Fruit fly (Drosophila melanogaster) whole organism, embryonic: ENCODE data around the gene CG6432.

ENCODE experiments used
- ATbp ChIP-seq: fragments of 200-800 bp; sonication (Bioruptor generic); optimal IDR thresholded peaks from 2 replicates; lab custom pipeline; 2017; ENCODE audit warnings: missing biosample characterization, mild to moderate bottlenecking, missing genetic modification characterization, missing genetic modification reagents
- Bdp1 ChIP-seq: fragments of 200-800 bp; sonication (Bioruptor generic); optimal IDR thresholded peaks from 3 replicates; lab custom pipeline; 2016; ENCODE audit warnings: missing biosample characterization, missing genetic modification characterization
- Blimp-1 ChIP-seq: fragments of 200-800 bp; sonication (Bioruptor generic); optimal IDR thresholded peaks from 3 replicates; lab custom pipeline; 2018; ENCODE audit warnings: missing biosample characterization, missing genetic modification characterization, mild to moderate bottlenecking, moderate library complexity, missing genetic modification reagents
- CG12299 ChIP-seq: fragments of 200-800 bp; sonication (Bioruptor generic); optimal IDR thresholded peaks from 2 replicates; lab custom pipeline; 2018; ENCODE audit warnings: missing biosample characterization, mild to moderate bottlenecking, missing genetic modification characterization
- CG12942 ChIP-seq: fragments of 200-800 bp; sonication (Bioruptor generic); optimal IDR thresholded peaks from 3 replicates; lab custom pipeline; 2016; ENCODE audit warnings: missing biosample characterization, missing genetic modification characterization
- CG13775 ChIP-seq: fragments of 200-800 bp; sonication (Bioruptor generic); optimal IDR thresholded peaks from 3 replicates; lab custom pipeline; 2017; ENCODE audit warnings: missing biosample characterization, mild to moderate bottlenecking, missing genetic modification characterization
- CG1603 ChIP-seq: fragments of 200-800 bp; sonication (Bioruptor generic); optimal IDR thresholded peaks from 2 replicates; lab custom pipeline; 2019; ENCODE audit warnings: missing biosample characterization, mild to moderate bottlenecking, missing genetic modification characterization, moderate library complexity
- CG17829 ChIP-seq: fragments of 200-800 bp; optimal IDR thresholded peaks from 2 replicates; lab custom pipeline; 2019; ENCODE audit warnings: missing biosample characterization, mild to moderate bottlenecking, missing genetic modification characterization, moderate library complexity
- CG17912 ChIP-seq: fragments of 200-800 bp; sonication (Bioruptor generic); optimal IDR thresholded peaks from 2 replicates; lab custom pipeline; 2018; ENCODE audit warnings: missing biosample characterization, mild to moderate bottlenecking, missing genetic modification characterization
- CG2202 ChIP-seq: fragments of 200-800 bp; sonication (Bioruptor generic); optimal IDR thresholded peaks from 2 replicates; lab custom pipeline; 2018; ENCODE audit warnings: missing biosample characterization, mild to moderate bottlenecking, missing genetic modification characterization
- CG3281 ChIP-seq: fragments of 200-800 bp; sonication (Bioruptor generic); optimal IDR thresholded peaks from 3 replicates; lab custom pipeline; 2017; ENCODE audit warnings: missing biosample characterization, mild to moderate bottlenecking, missing genetic modification characterization
- CG34422 ChIP-seq: fragments of 200-800 bp; sonication (Bioruptor generic); IDR thresholded peaks from 3 replicates; pipeline ENCODE4 v1.3.6; 2022; ENCODE audit warnings: missing biosample characterization, missing genetic modification characterization
- CG4360 ChIP-seq: fragments of 200-800 bp; sonication (Bioruptor generic); IDR thresholded peaks from 2 replicates; pipeline ENCODE4 v1.3.6; 2022; ENCODE audit warnings: missing biosample characterization, missing genetic modification characterization
- CG4820 ChIP-seq: fragments of 200-800 bp; sonication (Bioruptor generic); optimal IDR thresholded peaks from 3 replicates; lab custom pipeline; 2016; ENCODE audit warnings: missing biosample characterization, missing genetic modification characterization
- CG6683 ChIP-seq: fragments of 200-800 bp; sonication (Bioruptor generic); optimal IDR thresholded peaks from 2 replicates; lab custom pipeline; 2017; ENCODE audit warnings: missing biosample characterization, mild to moderate bottlenecking, missing genetic modification characterization, missing genetic modification reagents
- CG7357 ChIP-seq: fragments of 200-800 bp; sonication (Bioruptor generic); IDR thresholded peaks from 3 replicates; pipeline ENCODE4 v1.3.6; 2022; ENCODE audit warnings: missing biosample characterization, missing genetic modification characterization
- CG7372 ChIP-seq: fragments of 200-800 bp; sonication (Bioruptor generic); IDR thresholded peaks from 2 replicates; pipeline ENCODE4 v1.3.6; 2022; ENCODE audit warnings: missing biosample characterization, missing genetic modification characterization
- CG7556 ChIP-seq: fragments of 200-800 bp; sonication (Bioruptor generic); optimal IDR thresholded peaks from 2 replicates; lab custom pipeline; 2017; ENCODE audit warnings: missing biosample characterization, mild to moderate bottlenecking, missing genetic modification characterization
- CG8359 ChIP-seq: fragments of 200-800 bp; sonication (Bioruptor generic); optimal IDR thresholded peaks from 2 replicates; lab custom pipeline; 2017; ENCODE audit warnings: missing biosample characterization, mild to moderate bottlenecking, missing genetic modification characterization, borderline replicate concordance
- CG9437 ChIP-seq: fragments of 200-800 bp; sonication (Bioruptor generic); optimal IDR thresholded peaks from 2 replicates; lab custom pipeline; 2018; ENCODE audit warnings: missing biosample characterization, mild to moderate bottlenecking, missing genetic modification characterization
- D19B ChIP-seq: fragments of 200-800 bp; sonication (Bioruptor generic); optimal IDR thresholded peaks from 2 replicates; lab custom pipeline; 2017; ENCODE audit warnings: missing biosample characterization, mild to moderate bottlenecking, missing genetic modification characterization
- Dad ChIP-seq: fragments of 200-800 bp; sonication (Bioruptor generic); optimal IDR thresholded peaks from 3 replicates; lab custom pipeline; 2016; ENCODE audit warnings: missing biosample characterization, missing genetic modification characterization
- Dip3 ChIP-seq: fragments of 200-800 bp; sonication (Bioruptor generic); optimal IDR thresholded peaks from 3 replicates; lab custom pipeline; 2016; ENCODE audit warnings: missing biosample characterization, missing genetic modification characterization
- E2f2 ChIP-seq: fragments of 200-800 bp; sonication (Bioruptor generic); IDR thresholded peaks from 2 replicates; pipeline ENCODE4 v1.3.6; 2022; ENCODE audit warnings: missing biosample characterization, missing genetic modification characterization
- ERR ChIP-seq: fragments of 200-800 bp; sonication (Bioruptor generic); optimal IDR thresholded peaks from 2 replicates; lab custom pipeline; 2016; ENCODE audit warnings: missing biosample characterization, missing genetic modification characterization
- H15 ChIP-seq: fragments of 200-800 bp; sonication (Bioruptor generic); IDR thresholded peaks from 3 replicates; pipeline ENCODE4 v1.3.6; 2022; ENCODE audit warnings: missing biosample characterization, missing genetic modification characterization
- HmgD ChIP-seq: fragments of 200-800 bp; sonication (Bioruptor generic); optimal IDR thresholded peaks from 3 replicates; lab custom pipeline; 2016; ENCODE audit warnings: missing biosample characterization, missing genetic modification characterization
- HmgZ ChIP-seq: fragments of 200-800 bp; sonication (Bioruptor generic); optimal IDR thresholded peaks from 2 replicates; lab custom pipeline; 2018; ENCODE audit warnings: missing biosample characterization, mild to moderate bottlenecking, missing genetic modification characterization
- MBD-R2 ChIP-seq: fragments of 200-800 bp; sonication (Bioruptor generic); IDR thresholded peaks from 2 replicates; pipeline ENCODE4 v1.3.6; 2022; ENCODE audit warnings: missing biosample characterization, missing genetic modification characterization
- Max ChIP-seq: fragments of 200-800 bp; sonication (Bioruptor generic); optimal IDR thresholded peaks from 2 replicates; lab custom pipeline; 2016; ENCODE audit warnings: missing biosample characterization, mild to moderate bottlenecking, missing genetic modification characterization
- Optix ChIP-seq: fragments of 200-800 bp; sonication (Bioruptor generic); IDR thresholded peaks from 3 replicates; pipeline ENCODE4 v1.3.6; 2022; ENCODE audit warnings: missing biosample characterization, missing genetic modification characterization
- Scr ChIP-seq: fragments of 200-800 bp; sonication (Bioruptor generic); IDR thresholded peaks from 2 replicates; pipeline ENCODE4 v1.3.6; 2022; ENCODE audit warnings: missing biosample characterization, missing genetic modification characterization; ENCODE audit not compliant: partially characterized antibody
- Sox102F ChIP-seq: fragments of 200-800 bp; sonication (Bioruptor generic); optimal IDR thresholded peaks from 2 replicates; lab custom pipeline; 2018; ENCODE audit warnings: missing biosample characterization, mild to moderate bottlenecking, missing genetic modification characterization, moderate library complexity
- ci ChIP-seq: fragments of 200-800 bp; sonication (Bioruptor generic); IDR thresholded peaks from 3 replicates; pipeline ENCODE4 v1.3.6; 2022; ENCODE audit warnings: missing biosample characterization, missing genetic modification characterization
- dmrt11E ChIP-seq: fragments of 200-800 bp; sonication (Bioruptor generic); optimal IDR thresholded peaks from 3 replicates; lab custom pipeline; 2018; ENCODE audit warnings: missing biosample characterization, mild to moderate bottlenecking, missing genetic modification characterization, moderate library complexity
- emc ChIP-seq: fragments of 200-800 bp; sonication (Bioruptor generic); optimal IDR thresholded peaks from 2 replicates; lab custom pipeline; 2016; ENCODE audit warnings: missing biosample characterization, missing genetic modification characterization
- ems ChIP-seq: fragments of 200-800 bp; sonication (Bioruptor generic); optimal IDR thresholded peaks from 3 replicates; lab custom pipeline; 2016; ENCODE audit warnings: missing biosample characterization, missing genetic modification characterization
- gsb ChIP-seq: fragments of 200-800 bp; sonication (Bioruptor generic); IDR thresholded peaks from 2 replicates; pipeline ENCODE4 v1.3.6; 2022; ENCODE audit warnings: missing biosample characterization, missing genetic modification characterization
- jing ChIP-seq: fragments of 200-800 bp; sonication (Bioruptor generic); optimal IDR thresholded peaks from 2 replicates; lab custom pipeline; 2018; ENCODE audit warnings: missing biosample characterization, mild to moderate bottlenecking, missing genetic modification characterization
- jumu ChIP-seq: fragments of 200-800 bp; sonication (Bioruptor generic); optimal IDR thresholded peaks from 3 replicates; lab custom pipeline; 2016; ENCODE audit warnings: missing biosample characterization, missing genetic modification characterization
- ken ChIP-seq: fragments of 200-800 bp; sonication (Bioruptor generic); IDR thresholded peaks from 3 replicates; pipeline ENCODE4 v1.3.6; 2022; ENCODE audit warnings: missing biosample characterization, missing genetic modification characterization
- kni ChIP-seq: fragments of 200-800 bp; sonication (Bioruptor generic); optimal IDR thresholded peaks from 3 replicates; lab custom pipeline; 2017; ENCODE audit warnings: mild to moderate bottlenecking, missing biosample characterization, missing genetic modification reagents, missing genetic modification characterization
- lola ChIP-seq, 3 experiments: fragments of >200 bp in 2 of 3; fragments of 200-800 bp in 1 of 3; sonication (Bioruptor generic) in 1 of 3; optimal IDR thresholded peaks; 2 replicates each; lab custom pipeline; 2017 to 2019; ENCODE audit warnings: missing biosample characterization in 3 of 3, missing genetic modification characterization in 3 of 3, mild to moderate bottlenecking in 1 of 3, moderate library complexity in 1 of 3
- pb ChIP-seq: fragments of 200-800 bp; sonication (Bioruptor generic); optimal IDR thresholded peaks from 3 replicates; lab custom pipeline; 2016; ENCODE audit warnings: missing biosample characterization, missing genetic modification characterization
- phol ChIP-seq: fragments of 200-800 bp; sonication (Bioruptor generic); optimal IDR thresholded peaks from 3 replicates; lab custom pipeline; 2018; ENCODE audit warnings: missing biosample characterization, mild to moderate bottlenecking, missing genetic modification characterization, moderate library complexity
- rib ChIP-seq: fragments of 200-800 bp; sonication (Bioruptor generic); IDR thresholded peaks from 2 replicates; pipeline ENCODE4 v1.3.6; 2022; ENCODE audit warnings: missing biosample characterization, missing genetic modification characterization
- run ChIP-seq: fragments of 200-800 bp; sonication (Bioruptor generic); optimal IDR thresholded peaks from 3 replicates; lab custom pipeline; 2018; ENCODE audit warnings: missing biosample characterization, mild to moderate bottlenecking, missing genetic modification characterization
- sim ChIP-seq: fragments of 200-800 bp; sonication (Bioruptor generic); IDR thresholded peaks from 2 replicates; pipeline ENCODE4 v1.3.6; 2022; ENCODE audit warnings: missing biosample characterization, missing genetic modification characterization
- so ChIP-seq: fragments of 200-800 bp; sonication (Bioruptor generic); IDR thresholded peaks from 3 replicates; pipeline ENCODE4 v1.3.6; 2022; ENCODE audit warnings: missing biosample characterization, missing genetic modification characterization
- stwl ChIP-seq: fragments of 200-800 bp; sonication (Bioruptor generic); optimal IDR thresholded peaks from 3 replicates; lab custom pipeline; 2018; ENCODE audit warnings: missing biosample characterization, mild to moderate bottlenecking, missing genetic modification characterization, moderate library complexity
- vnd ChIP-seq: fragments of 200-800 bp; sonication (Bioruptor generic); IDR thresholded peaks from 3 replicates; pipeline ENCODE4 v1.3.6; 2022; ENCODE audit warnings: missing biosample characterization, missing genetic modification characterization; ENCODE audit not compliant: partially characterized antibody
- wdn ChIP-seq: fragments of 200-800 bp; sonication (Bioruptor generic); IDR thresholded peaks from 2 replicates; pipeline ENCODE4 v1.3.6; 2022; ENCODE audit warnings: missing biosample characterization, missing genetic modification characterization

Gene CG6432

dm6 chr3R:24298534-24298936 lies 38.2 kb upstream of the CG6432 start (continued):
- TF ChIP-seq gsb (GFP tag; lab: Robert Waterston, UW) (no peak), CG34422 (no peak), Dip3 (GFP tag; lab: Kevin White, UChicago) (no peak), lola (GFP tag; optimal IDR thresholded peaks at IDR 0.05; lab: Kevin White, UChicago) (peak in 1 of 3 experiments; percentile 25), D19B (GFP tag; lab: Kevin White, UChicago) (no peak), pb (no peak), MBD-R2 (no peak), Max (GFP tag; lab: Kevin White, UChicago) (peak; percentile 31), CG2202 (tag; lab: Kevin White, UChicago) (no peak), run (tag; lab: Kevin White, UChicago) (no peak), CG13775 (no peak), phol (tag; lab: Kevin White, UChicago) (peak; percentile 54), jumu (GFP tag; lab: Kevin White, UChicago) (no peak), stwl (tag; lab: Kevin White, UChicago) (no peak), rib (GFP tag; lab: Robert Waterston, UW) (no peak), ken (peak; percentile 44; the same call in 2 of the 3 replicates), CG3281 (GFP tag; lab: Kevin White, UChicago) (no peak), ATbp (peak; percentile 39), CG9437 (GFP tag; lab: Kevin White, UChicago) (peak; percentile 32), CG7556 (GFP tag; lab: Kevin White, UChicago) (peak; percentile 46), CG17829 (tag; lab: Kevin White, UChicago) (peak; percentile 28), CG6683 (GFP tag; lab: Kevin White, UChicago) (no peak), kni (GFP tag; lab: Kevin White, UChicago) (no peak), Dad (GFP tag; lab: Kevin White, UChicago) (no peak), vnd (GFP tag; lab: Robert Waterston, UW) (no peak), sim (GFP tag; lab: Robert Waterston, UW) (no peak), CG4360 (GFP tag; lab: Robert Waterston, UW) (no peak; the same call in none of the 2 replicates), ems (GFP tag; lab: Kevin White, UChicago) (no peak), H15 (GFP tag; lab: Robert Waterston, UW) (no peak), CG17912 (GFP tag; lab: Kevin White, UChicago) (no peak), CG1603 (tag; lab: Kevin White, UChicago) (peak; percentile 26), CG12942 (peak; percentile 7), CG7357 (GFP tag; lab: Robert Waterston, UW) (no peak), so (GFP tag; lab: Robert Waterston, UW) (no peak), Bdp1 (no peak), Scr (GFP tag; lab: Robert Waterston, UW) (no peak), CG4820 (GFP tag; lab: Kevin White, UChicago) (no peak), CG7372 (no peak), ci (GFP tag; lab: Robert Waterston, UW) (peak; percentile 43; the same call in 1 of the 3 replicates), HmgZ (tag; lab: Kevin White, UChicago) (no peak), dmrt11E (peak; percentile 57), emc (GFP tag; lab: Kevin White, UChicago) (no peak), CG12299 (tag; lab: Kevin White, UChicago) (no peak), Optix (no peak), ERR (GFP tag; lab: Kevin White, UChicago) (no peak), CG8359 (GFP tag; lab: Kevin White, UChicago) (no peak), HmgD (GFP tag; lab: Kevin White, UChicago) (no peak), Blimp-1 (GFP tag; lab: Kevin White, UChicago) (peak; percentile 24), Sox102F (GFP tag; lab: Kevin White, UChicago) (peak; percentile 33), wdn (GFP tag; lab: Robert Waterston, UW) (no peak), E2f2 (no peak), jing (GFP tag; lab: Kevin White, UChicago) (no peak)
